Worm (Caenorhabditis elegans) whole organism, L4/young adult: ENCODE data around the gene K01A6.7.

Source experiments
- W03F9.2 ChIP-seq: fragments of 150-350 bp; optimal IDR thresholded peaks from 2 replicates; lab custom pipeline; 2014; ENCODE audit warnings: missing biosample characterization, missing genetic modification characterization
- dao-5 ChIP-seq: sonication (generic microtip); optimal IDR thresholded peaks from 2 replicates; lab custom pipeline; 2016; ENCODE audit warnings: missing genotype, missing genetic modification characterization, moderate library complexity, missing compliant biosample characterization
- him-1 ChIP-seq: sonication (generic microtip); optimal IDR thresholded peaks from 2 replicates; lab custom pipeline; 2016; ENCODE audit warnings: missing genotype, missing genetic modification reagents, missing genetic modification characterization, missing compliant biosample characterization

ce11 chrIV:11695634-11696033, 42.7 kb downstream of the K01A6.7 start:
- TF ChIP-seq him-1 (tag; lab: Kevin White, UChicago) (no peak), dao-5 (no peak), W03F9.2 (tag; lab: Kevin White, UChicago) (peak; percentile 48)
